Worm (Caenorhabditis elegans): ENCODE results near the gene F11G11.4.

F11G11.4 gene

ce11 chrII:4863357-4863756 is 3.0 kb downstream of the F11G11.4 start, which contains the start of the genes mpst-4 and F11G11.14:
mpst-4 (minus strand) TSS chrII:4863457.
F11G11.14 (plus strand) TSS chrII:4863681.
- TF ChIP-seq cnd-1 (tag; optimal IDR thresholded peaks at IDR 0.05): no peak
- TF ChIP-seq sem-2 (GFP tag; optimal IDR thresholded peaks at IDR 0.05): no peak
- TF ChIP-seq nhr-12 (tag; optimal IDR thresholded peaks at IDR 0.05): no peak
- no peak for TF ChIP-seq nhr-28 (tag; optimal IDR thresholded peaks at IDR 0.05)
- no peak for TF ChIP-seq hlh-1 (tag; optimal IDR thresholded peaks at IDR 0.05)

- TF ChIP-seq elt-3 (tag; optimal IDR thresholded peaks at IDR 0.05): no peak
- no peak for TF ChIP-seq ceh-39 (tag; optimal IDR thresholded peaks at IDR 0.05)
- no peak for TF ChIP-seq unc-39 (tag; optimal IDR thresholded peaks at IDR 0.05)
- no peak for TF ChIP-seq ztf-11 (tag; optimal IDR thresholded peaks at IDR 0.05)
- no peak for TF ChIP-seq blmp-1 (tag; optimal IDR thresholded peaks at IDR 0.05)
- TF ChIP-seq bed-3 (GFP tag; optimal IDR thresholded peaks at IDR 0.05): no peak
- TF ChIP-seq mab-5 (tag; optimal IDR thresholded peaks at IDR 0.05): no peak
- TF ChIP-seq cnd-1 (tag; optimal IDR thresholded peaks at IDR 0.05): no peak
- no peak for TF ChIP-seq elt-1 (tag; optimal IDR thresholded peaks at IDR 0.05; ENCODE audit: borderline replicate concordance, insufficient read depth)
- no peak for TF ChIP-seq M03D4.4 (tag; optimal IDR thresholded peaks at IDR 0.05)
- TF ChIP-seq flh-1 (GFP tag; optimal IDR thresholded peaks at IDR 0.05): no peak
- TF ChIP-seq ham-2 (GFP tag; optimal IDR thresholded peaks at IDR 0.05): no peak
- no peak for TF ChIP-seq pha-4 (tag; optimal IDR thresholded peaks at IDR 0.05)
Observed at ce11 chrII:4866045-4866444, 5.7 kb downstream of the F11G11.4 start.

ce11 chrII:4867476-4867875 is 7.1 kb downstream of the F11G11.4 start, which contains the start of gene col-17:
col-17 (minus strand) TSS chrII:4867576.
- TF ChIP-seq ces-1 (GFP tag; optimal IDR thresholded peaks at IDR 0.05): no peak
- TF ChIP-seq unc-120 (tag; optimal IDR thresholded peaks at IDR 0.05; ENCODE audit: poor library complexity, severe bottlenecking): no peak
- no peak for TF ChIP-seq nhr-76 (tag; optimal IDR thresholded peaks at IDR 0.05)
- no peak for TF ChIP-seq cnd-1 (tag; optimal IDR thresholded peaks at IDR 0.05)
- no peak for TF ChIP-seq M03D4.4 (tag; optimal IDR thresholded peaks at IDR 0.05)
- no peak for TF ChIP-seq tbx-8 (GFP tag; optimal IDR thresholded peaks at IDR 0.05)
- no peak for TF ChIP-seq sem-2 (GFP tag; optimal IDR thresholded peaks at IDR 0.05)
- TF ChIP-seq bed-3 (GFP tag; optimal IDR thresholded peaks at IDR 0.05): no peak
- TF ChIP-seq lsy-2 (tag; optimal IDR thresholded peaks at IDR 0.05): no peak

ce11 chrII:4869793-4870343 is 9.5 kb downstream of the F11G11.4 start:
- TF ChIP-seq ceh-43 (GFP tag; optimal IDR thresholded peaks at IDR 0.05): no peak
- no peak for TF ChIP-seq elt-1 (tag; optimal IDR thresholded peaks at IDR 0.05; ENCODE audit: borderline replicate concordance, insufficient read depth)
- no peak for TF ChIP-seq nhr-12 (tag; optimal IDR thresholded peaks at IDR 0.05)
- no peak for TF ChIP-seq nhr-2 (tag; optimal IDR thresholded peaks at IDR 0.05)
- TF ChIP-seq ces-1 (GFP tag; optimal IDR thresholded peaks at IDR 0.05): no peak

ce11 chrII:4870691-4871090 is 10.3 kb downstream of the F11G11.4 start, which contains the start of gene col-20:
col-20 (minus strand) TSS chrII:4870791.
- TF ChIP-seq flh-1 (GFP tag; optimal IDR thresholded peaks at IDR 0.05) (no peak), nhr-76 (tag; optimal IDR thresholded peaks at IDR 0.05) (no peak), M03D4.4 (tag; optimal IDR thresholded peaks at IDR 0.05) (no peak), unc-39 (tag; optimal IDR thresholded peaks at IDR 0.05) (no peak), lsy-2 (tag; optimal IDR thresholded peaks at IDR 0.05) (no peak), ham-2 (GFP tag; optimal IDR thresholded peaks at IDR 0.05) (no peak), drap-1 (GFP tag; optimal IDR thresholded peaks at IDR 0.05) (no peak), lin-13 (tag; optimal IDR thresholded peaks at IDR 0.05) (no peak), pha-4 (tag; optimal IDR thresholded peaks at IDR 0.05) (no peak)

ce11 chrII:4871834-4872233 is 11.4 kb downstream of the F11G11.4 start:
- TF ChIP-seq lin-32 (GFP tag; optimal IDR thresholded peaks at IDR 0.05) (no peak), drap-1 (GFP tag; optimal IDR thresholded peaks at IDR 0.05) (no peak), mab-5 (tag; optimal IDR thresholded peaks at IDR 0.05) (no peak), M03D4.4 (tag; optimal IDR thresholded peaks at IDR 0.05) (no peak), nhr-28 (tag; optimal IDR thresholded peaks at IDR 0.05) (no peak), ztf-11 (tag; optimal IDR thresholded peaks at IDR 0.05) (no peak), lsy-2 (tag; optimal IDR thresholded peaks at IDR 0.05) (no peak), unc-62 (GFP tag; optimal IDR thresholded peaks at IDR 0.05) (no peak), elt-3 (tag; optimal IDR thresholded peaks at IDR 0.05) (no peak)

All from whole organism, mixed stage, embryonic.